Worm (Caenorhabditis elegans) whole organism, L2 larva: ENCODE data around the gene hxk-3.

ENCODE experiments used
- ama-1 ChIP-seq: fragments of 150-350 bp; optimal IDR thresholded peaks from 2 replicates; lab custom pipeline; 2018; ENCODE audit warnings: inconsistent platforms
- fos-1 ChIP-seq: fragments of 150-350 bp; optimal IDR thresholded peaks from 2 replicates; lab custom pipeline; 2014; ENCODE audit warnings: missing biosample characterization, missing genetic modification characterization
- lin-11 ChIP-seq: fragments of 150-350 bp; sonication (generic microtip); optimal IDR thresholded peaks from 2 replicates; lab custom pipeline; 2014; ENCODE audit warnings: missing biosample characterization, missing genetic modification characterization, inconsistent platforms, mixed read lengths
- nhr-10 ChIP-seq: sonication (generic microtip); optimal IDR thresholded peaks from 2 replicates; lab custom pipeline; 2017; ENCODE audit warnings: missing biosample characterization, missing genetic modification characterization
- nhr-11 ChIP-seq: fragments of 150-350 bp; optimal IDR thresholded peaks from 2 replicates; lab custom pipeline; 2014; ENCODE audit warnings: missing biosample characterization, missing genetic modification characterization
- unc-62 ChIP-seq: fragments of 150-350 bp; optimal IDR thresholded peaks from 2 replicates; lab custom pipeline; 2014; ENCODE audit warnings: missing biosample characterization, missing genetic modification reagents, missing genetic modification characterization
- ztf-4 ChIP-seq: fragments of 150-350 bp; optimal IDR thresholded peaks from 2 replicates; lab custom pipeline; 2014; ENCODE audit warnings: missing biosample characterization, missing genetic modification characterization

- TF ChIP-seq nhr-10 (tag; lab: Kevin White, UChicago): no peak
- no peak for TF ChIP-seq ama-1
- TF ChIP-seq nhr-11: no peak
- no peak for TF ChIP-seq ztf-4
- TF ChIP-seq lin-11 (tag; lab: Kevin White, UChicago): no peak
- TF ChIP-seq unc-62 (GFP tag; lab: Kevin White, UChicago): no peak
- TF ChIP-seq fos-1: no peak
Observed at ce11 chrIV:1458192-1458591, 39.2 kb upstream of the hxk-3 start.
